Fruit fly (Drosophila melanogaster) whole organism, embryonic: ENCODE results near the gene CG13085.
A peak's percentile ranks its signal among the peaks of the same experiment; 100 is the strongest.

ENCODE experiments used
- Bdp1 ChIP-seq: fragments of 200-800 bp; sonication (Bioruptor generic); optimal IDR thresholded peaks from 3 replicates; lab custom pipeline; 2016; ENCODE audit warnings: missing biosample characterization, missing genetic modification characterization
- CG10147 ChIP-seq: fragments of 200-800 bp; sonication (Bioruptor generic); optimal IDR thresholded peaks from 2 replicates; lab custom pipeline; 2019; ENCODE audit warnings: missing biosample characterization, mild to moderate bottlenecking, missing genetic modification characterization, moderate library complexity
- CG12769 ChIP-seq: fragments of 200-800 bp; sonication (Bioruptor generic); optimal IDR thresholded peaks from 2 replicates; lab custom pipeline; 2019; ENCODE audit warnings: missing biosample characterization, mild to moderate bottlenecking, missing genetic modification characterization, moderate library complexity
- CG14014 ChIP-seq: fragments of 200-800 bp; sonication (Bioruptor generic); IDR thresholded peaks from 2 replicates; pipeline ENCODE4 v1.3.6; 2022; ENCODE audit warnings: missing biosample characterization, missing genetic modification characterization
- CG15514 ChIP-seq: fragments of 200-800 bp; sonication (Bioruptor generic); optimal IDR thresholded peaks from 3 replicates; lab custom pipeline; 2017; ENCODE audit warnings: missing biosample characterization, missing genetic modification characterization, mild to moderate bottlenecking, moderate library complexity, missing genetic modification reagents
- CG17359 ChIP-seq: fragments of 200-800 bp; sonication (Bioruptor generic); optimal IDR thresholded peaks from 3 replicates; lab custom pipeline; 2018; ENCODE audit warnings: missing biosample characterization, mild to moderate bottlenecking, missing genetic modification characterization, moderate library complexity
- CG17568 ChIP-seq: fragments of 200-800 bp; sonication (Bioruptor generic); optimal IDR thresholded peaks from 2 replicates; lab custom pipeline; 2018; ENCODE audit warnings: missing biosample characterization, mild to moderate bottlenecking, missing genetic modification characterization, moderate library complexity
- CG17829 ChIP-seq: fragments of 200-800 bp; optimal IDR thresholded peaks from 2 replicates; lab custom pipeline; 2019; ENCODE audit warnings: missing biosample characterization, mild to moderate bottlenecking, missing genetic modification characterization, moderate library complexity
- CG2129 ChIP-seq: fragments of 200-800 bp; sonication (Bioruptor generic); IDR thresholded peaks from 2 replicates; pipeline ENCODE4 v1.3.6; 2022; ENCODE audit warnings: missing biosample characterization, missing genetic modification characterization; ENCODE audit not compliant: partially characterized antibody
- CG2202 ChIP-seq: fragments of 200-800 bp; sonication (Bioruptor generic); optimal IDR thresholded peaks from 2 replicates; lab custom pipeline; 2018; ENCODE audit warnings: missing biosample characterization, mild to moderate bottlenecking, missing genetic modification characterization
- CG30431 ChIP-seq: fragments of 200-800 bp; sonication (Bioruptor generic); optimal IDR thresholded peaks from 2 replicates; lab custom pipeline; 2017; ENCODE audit warnings: missing biosample characterization, missing genetic modification characterization
- CG3838 ChIP-seq: fragments of 200-800 bp; sonication (Bioruptor generic); optimal IDR thresholded peaks from 3 replicates; lab custom pipeline; 2016; ENCODE audit warnings: missing biosample characterization, missing genetic modification characterization
- CG4328 ChIP-seq: fragments of 200-800 bp; sonication (Bioruptor generic); optimal IDR thresholded peaks from 3 replicates; lab custom pipeline; 2017; ENCODE audit warnings: missing biosample characterization, missing genetic modification reagents, missing genetic modification characterization
- CG4360 ChIP-seq: fragments of 200-800 bp; sonication (Bioruptor generic); IDR thresholded peaks from 2 replicates; pipeline ENCODE4 v1.3.6; 2022; ENCODE audit warnings: missing biosample characterization, missing genetic modification characterization
- CG43689 ChIP-seq: fragments of 200-800 bp; sonication (Bioruptor generic); IDR thresholded peaks from 2 replicates; pipeline ENCODE4 v1.3.6; 2022; ENCODE audit warnings: missing biosample characterization, missing genetic modification characterization
- CG9437 ChIP-seq: fragments of 200-800 bp; sonication (Bioruptor generic); optimal IDR thresholded peaks from 2 replicates; lab custom pipeline; 2018; ENCODE audit warnings: missing biosample characterization, mild to moderate bottlenecking, missing genetic modification characterization
- CG9727 ChIP-seq: fragments of 200-800 bp; sonication (Bioruptor generic); optimal IDR thresholded peaks from 3 replicates; lab custom pipeline; 2017; ENCODE audit warnings: missing biosample characterization, mild to moderate bottlenecking, missing genetic modification characterization
- CG9817 ChIP-seq: fragments of 200-800 bp; sonication (Bioruptor generic); optimal IDR thresholded peaks from 2 replicates; lab custom pipeline; 2018; ENCODE audit warnings: missing biosample characterization, mild to moderate bottlenecking, missing genetic modification characterization, moderate library complexity
- Deaf1 ChIP-seq: fragments of 200-800 bp; optimal IDR thresholded peaks from 3 replicates; lab custom pipeline; 2019; ENCODE audit warnings: missing biosample characterization, mild to moderate bottlenecking, missing genetic modification characterization, moderate library complexity
- Dll ChIP-seq: fragments of 200-800 bp; sonication (Bioruptor generic); IDR thresholded peaks from 4 replicates; pipeline ENCODE4 v1.3.6; 2022; ENCODE audit warnings: missing biosample characterization, missing genetic modification characterization; ENCODE audit not compliant: partially characterized antibody
- Drgx ChIP-seq: fragments of 200-800 bp; sonication (Bioruptor generic); IDR thresholded peaks from 2 replicates; pipeline ENCODE4 v1.3.6; 2022; ENCODE audit warnings: missing biosample characterization, missing genetic modification characterization
- E2f2 ChIP-seq: fragments of 200-800 bp; sonication (Bioruptor generic); IDR thresholded peaks from 2 replicates; pipeline ENCODE4 v1.3.6; 2022; ENCODE audit warnings: missing biosample characterization, missing genetic modification characterization
- H15 ChIP-seq: fragments of 200-800 bp; sonication (Bioruptor generic); IDR thresholded peaks from 3 replicates; pipeline ENCODE4 v1.3.6; 2022; ENCODE audit warnings: missing biosample characterization, missing genetic modification characterization
- HLHmδ ChIP-seq: fragments of 200-800 bp; sonication (Bioruptor generic); optimal IDR thresholded peaks from 2 replicates; lab custom pipeline; 2018; ENCODE audit warnings: missing biosample characterization, mild to moderate bottlenecking, missing genetic modification characterization, moderate library complexity
- HmgD ChIP-seq: fragments of 200-800 bp; sonication (Bioruptor generic); optimal IDR thresholded peaks from 3 replicates; lab custom pipeline; 2016; ENCODE audit warnings: missing biosample characterization, missing genetic modification characterization
- Lpt ChIP-seq: fragments of >200 bp; optimal IDR thresholded peaks from 2 replicates; lab custom pipeline; 2018; ENCODE audit warnings: missing biosample characterization, missing genetic modification characterization
- MBD-R2 ChIP-seq: fragments of 200-800 bp; sonication (Bioruptor generic); IDR thresholded peaks from 2 replicates; pipeline ENCODE4 v1.3.6; 2022; ENCODE audit warnings: missing biosample characterization, missing genetic modification characterization
- Mrtf ChIP-seq: fragments of 200-800 bp; sonication (Bioruptor generic); IDR thresholded peaks from 3 replicates; pipeline ENCODE4 v1.3.6; 2022; ENCODE audit warnings: missing biosample characterization, missing genetic modification characterization
- Pdp1 ChIP-seq, 2 experiments: fragments of 200-800 bp; sonication (Bioruptor generic); optimal IDR thresholded peaks; 3 replicates each; lab custom pipeline; 2016; ENCODE audit warnings: missing biosample characterization in 2 of 2, missing genetic modification characterization in 2 of 2, mild to moderate bottlenecking in 1 of 2, moderate library complexity in 1 of 2
- YL-1 ChIP-seq: fragments of 200-800 bp; sonication (Bioruptor generic); optimal IDR thresholded peaks from 3 replicates; lab custom pipeline; 2017; ENCODE audit warnings: missing biosample characterization, mild to moderate bottlenecking, missing genetic modification characterization
- ash1 ChIP-seq: fragments of 200-800 bp; sonication (Bioruptor generic); optimal IDR thresholded peaks from 2 replicates; lab custom pipeline; 2018; ENCODE audit warnings: missing biosample characterization, mild to moderate bottlenecking, missing genetic modification characterization
- chn ChIP-seq: fragments of 200-800 bp; sonication (Bioruptor generic); optimal IDR thresholded peaks from 2 replicates; lab custom pipeline; 2016; ENCODE audit warnings: missing biosample characterization, missing genetic modification characterization
- dati ChIP-seq: fragments of 200-800 bp; sonication (Bioruptor generic); IDR thresholded peaks from 2 replicates; pipeline ENCODE4 v1.3.6; 2022; ENCODE audit warnings: missing biosample characterization, missing genetic modification characterization
- dm ChIP-seq: fragments of 200-800 bp; sonication (Bioruptor generic); optimal IDR thresholded peaks from 3 replicates; lab custom pipeline; 2016; ENCODE audit warnings: missing biosample characterization, missing genetic modification characterization
- dmrt11E ChIP-seq: fragments of 200-800 bp; sonication (Bioruptor generic); optimal IDR thresholded peaks from 3 replicates; lab custom pipeline; 2018; ENCODE audit warnings: missing biosample characterization, mild to moderate bottlenecking, missing genetic modification characterization, moderate library complexity
- eyg ChIP-seq: fragments of 200-800 bp; sonication (Bioruptor generic); optimal IDR thresholded peaks from 3 replicates; lab custom pipeline; 2016; ENCODE audit warnings: missing biosample characterization, missing genetic modification characterization
- gsb ChIP-seq: fragments of 200-800 bp; sonication (Bioruptor generic); IDR thresholded peaks from 2 replicates; pipeline ENCODE4 v1.3.6; 2022; ENCODE audit warnings: missing biosample characterization, missing genetic modification characterization
- gsb-n ChIP-seq: fragments of 200-800 bp; sonication (Bioruptor generic); optimal IDR thresholded peaks from 3 replicates; lab custom pipeline; 2018; ENCODE audit warnings: missing biosample characterization, mild to moderate bottlenecking, missing genetic modification characterization
- jigr1 ChIP-seq: fragments of 200-800 bp; sonication (Bioruptor generic); IDR thresholded peaks from 3 replicates; pipeline ENCODE4 v1.3.6; 2022; ENCODE audit warnings: missing biosample characterization, missing genetic modification characterization
- jing ChIP-seq: fragments of 200-800 bp; sonication (Bioruptor generic); optimal IDR thresholded peaks from 2 replicates; lab custom pipeline; 2018; ENCODE audit warnings: missing biosample characterization, mild to moderate bottlenecking, missing genetic modification characterization
- ken ChIP-seq: fragments of 200-800 bp; sonication (Bioruptor generic); IDR thresholded peaks from 3 replicates; pipeline ENCODE4 v1.3.6; 2022; ENCODE audit warnings: missing biosample characterization, missing genetic modification characterization
- ro ChIP-seq: fragments of 200-800 bp; sonication (Bioruptor generic); IDR thresholded peaks from 2 replicates; pipeline ENCODE4 v1.3.6; 2022; ENCODE audit warnings: missing biosample characterization, missing genetic modification characterization
- salm ChIP-seq: fragments of 200-800 bp; sonication (Bioruptor generic); optimal IDR thresholded peaks from 2 replicates; lab custom pipeline; 2018; ENCODE audit warnings: missing biosample characterization, mild to moderate bottlenecking, missing genetic modification characterization
- sd ChIP-seq: fragments of 200-800 bp; sonication (Bioruptor generic); optimal IDR thresholded peaks from 3 replicates; lab custom pipeline; 2018; ENCODE audit warnings: missing biosample characterization, mild to moderate bottlenecking, missing genetic modification characterization, moderate library complexity
- sens ChIP-seq: fragments of 200-800 bp; sonication (Bioruptor generic); peaks from one replicate; lab custom pipeline; 2016; ENCODE audit warnings: missing biosample characterization, missing genetic modification characterization
- tap ChIP-seq: fragments of 200-800 bp; optimal IDR thresholded peaks from 3 replicates; lab custom pipeline; 2019; ENCODE audit warnings: missing biosample characterization, mild to moderate bottlenecking, missing genetic modification characterization, moderate library complexity
- toy ChIP-seq: fragments of 200-800 bp; sonication (Bioruptor generic); IDR thresholded peaks from 2 replicates; pipeline ENCODE4 v1.3.6; 2022; ENCODE audit warnings: missing biosample characterization, missing genetic modification characterization
- trh ChIP-seq: fragments of 200-800 bp; sonication (Bioruptor generic); optimal IDR thresholded peaks from 2 replicates; lab custom pipeline; 2016; ENCODE audit warnings: missing biosample characterization, missing genetic modification characterization
- tup ChIP-seq: fragments of 200-800 bp; sonication (Bioruptor generic); optimal IDR thresholded peaks from 2 replicates; lab custom pipeline; 2016; ENCODE audit warnings: missing biosample characterization, mild to moderate bottlenecking, missing genetic modification characterization, moderate library complexity
- tx ChIP-seq: fragments of 200-800 bp; sonication (Bioruptor generic); optimal IDR thresholded peaks from 2 replicates; lab custom pipeline; 2016; ENCODE audit warnings: missing biosample characterization, missing genetic modification characterization
- usp ChIP-seq: fragments of >200 bp; optimal IDR thresholded peaks from 2 replicates; lab custom pipeline; 2017; ENCODE audit warnings: missing biosample characterization, missing genetic modification characterization
- vnd ChIP-seq: fragments of 200-800 bp; sonication (Bioruptor generic); IDR thresholded peaks from 3 replicates; pipeline ENCODE4 v1.3.6; 2022; ENCODE audit warnings: missing biosample characterization, missing genetic modification characterization; ENCODE audit not compliant: partially characterized antibody

CG13085 gene

dm6 chr2L:19453381-19453780 is 29.5 kb downstream of the CG13085 start, which contains the start of gene Top2 (continued):
- no peak for TF ChIP-seq jing (GFP tag; lab: Kevin White, UChicago)
- no peak for TF ChIP-seq trh (GFP tag; lab: Kevin White, UChicago)
- TF ChIP-seq usp (GFP tag; lab: Kevin White, UChicago) = no peak
- TF ChIP-seq Lpt (GFP tag; lab: Kevin White, UChicago) = no peak
- TF ChIP-seq CG9727 (GFP tag; lab: Kevin White, UChicago) = peak; percentile 24
- TF ChIP-seq dmrt11E = peak; percentile 8
- TF ChIP-seq CG9817 (tag; lab: Kevin White, UChicago) = peak; percentile 30
- TF ChIP-seq CG17359 = no peak
- no peak for TF ChIP-seq CG14014 (GFP tag; lab: Robert Waterston, UW)
- no peak for TF ChIP-seq CG17568 (GFP tag; lab: Kevin White, UChicago)
- no peak for TF ChIP-seq CG2202 (tag; lab: Kevin White, UChicago)
- peak; percentile 10 for TF ChIP-seq Bdp1 (GFP tag; lab: Kevin White, UChicago)
- peak; percentile 78 for TF ChIP-seq sens
- peak; percentile 77 for TF ChIP-seq vnd (GFP tag; lab: Robert Waterston, UW)
- no peak for TF ChIP-seq jigr1
- TF ChIP-seq ro (GFP tag; lab: Robert Waterston, UW) = no peak
- no peak for TF ChIP-seq CG4360 (GFP tag; lab: Robert Waterston, UW)
- TF ChIP-seq Drgx (GFP tag; lab: Robert Waterston, UW) = no peak
- peak; percentile 63 for TF ChIP-seq CG2129
- TF ChIP-seq YL-1 = no peak
- peak; percentile 27 for TF ChIP-seq gsb-n (tag; lab: Kevin White, UChicago)
- TF ChIP-seq E2f2 (GFP tag; lab: Robert Waterston, UW) = peak; percentile 76
- no peak for TF ChIP-seq HLHmδ (GFP tag; lab: Kevin White, UChicago)
- no peak for TF ChIP-seq tap
- TF ChIP-seq HmgD (GFP tag; lab: Kevin White, UChicago) = peak; percentile 95
- TF ChIP-seq CG15514 (GFP tag; lab: Kevin White, UChicago) = peak; percentile 86
- TF ChIP-seq Dll = peak; percentile 80
- TF ChIP-seq CG12769 (tag; lab: Kevin White, UChicago) = peak; percentile 23
- TF ChIP-seq CG9437 (GFP tag; lab: Kevin White, UChicago) = peak; percentile 5
- TF ChIP-seq tup (GFP tag; lab: Kevin White, UChicago) = no peak
- no peak for TF ChIP-seq ash1 (GFP tag; lab: Kevin White, UChicago)
- TF ChIP-seq CG10147 = peak; percentile 22
- TF ChIP-seq gsb (GFP tag; lab: Robert Waterston, UW) = no peak
- TF ChIP-seq Deaf1 (tag; lab: Kevin White, UChicago) = no peak
- TF ChIP-seq Pdp1 (GFP tag; optimal IDR thresholded peaks at IDR 0.05; lab: Kevin White, UChicago) = peak; percentile 6 to 86
- no peak for TF ChIP-seq CG3838 (GFP tag; lab: Kevin White, UChicago)
- 0 out of 3 replicates have a peak, but pooled peaks have one; percentile 7 for TF ChIP-seq ken (GFP tag; lab: Robert Waterston, UW)
- TF ChIP-seq H15 (GFP tag; lab: Robert Waterston, UW) = no peak
- TF ChIP-seq dati (GFP tag; lab: Robert Waterston, UW) = no peak
- TF ChIP-seq CG43689 (GFP tag; lab: Robert Waterston, UW) = no peak
- TF ChIP-seq eyg (GFP tag; lab: Kevin White, UChicago) = no peak
- TF ChIP-seq MBD-R2 (GFP tag; lab: Robert Waterston, UW) = peak; percentile 89
- TF ChIP-seq tx (GFP tag; lab: Kevin White, UChicago) = peak; percentile 12
- no peak for TF ChIP-seq Mrtf (GFP tag; lab: Robert Waterston, UW)
- TF ChIP-seq CG30431 (GFP tag; lab: Kevin White, UChicago) = no peak
- peak; percentile 25 for TF ChIP-seq chn (GFP tag; lab: Kevin White, UChicago)
- TF ChIP-seq dm (GFP tag; lab: Kevin White, UChicago) = peak; percentile 64
- TF ChIP-seq toy (GFP tag; lab: Robert Waterston, UW) = no peak
- TF ChIP-seq CG17829 (tag; lab: Kevin White, UChicago) = peak; percentile 74
- TF ChIP-seq CG4328 (GFP tag; lab: Kevin White, UChicago) = no peak
- TF ChIP-seq salm (tag; lab: Kevin White, UChicago) = no peak
- TF ChIP-seq sd (tag; lab: Kevin White, UChicago) = peak; percentile 6
